Fruit fly (Drosophila melanogaster) whole organism, prepupa: ENCODE measurements around the gene CG3581.

ENCODE experiments used
- CG10631 ChIP-seq: fragments of 200-800 bp; sonication (Bioruptor generic); optimal IDR thresholded peaks from 2 replicates; lab custom pipeline; 2016; ENCODE audit warnings: missing biosample characterization, missing genetic modification characterization
- CG11762 ChIP-seq: fragments of 200-800 bp; sonication (Bioruptor generic); optimal IDR thresholded peaks from 3 replicates; lab custom pipeline; 2016; ENCODE audit warnings: missing biosample characterization, missing genetic modification characterization; ENCODE audit not compliant: insufficient read depth
- CG11902 ChIP-seq: fragments of 200-800 bp; sonication (Bioruptor generic); optimal IDR thresholded peaks from 3 replicates; lab custom pipeline; 2016; ENCODE audit warnings: missing biosample characterization, missing genetic modification characterization
- CG1621 ChIP-seq: fragments of 200-800 bp; sonication (Bioruptor generic); optimal IDR thresholded peaks from 3 replicates; lab custom pipeline; 2018; ENCODE audit warnings: missing biosample characterization, mild to moderate bottlenecking, missing genetic modification characterization
- CG16779 ChIP-seq: fragments of 200-800 bp; sonication (Bioruptor generic); optimal IDR thresholded peaks from 3 replicates; lab custom pipeline; 2017; ENCODE audit warnings: missing biosample characterization, mild to moderate bottlenecking, missing genetic modification characterization
- CG3032 ChIP-seq: fragments of 200-800 bp; optimal IDR thresholded peaks from 2 replicates; lab custom pipeline; 2019; ENCODE audit warnings: missing biosample characterization, mild to moderate bottlenecking, missing genetic modification characterization, moderate library complexity
- CG31627 ChIP-seq: fragments of 200-800 bp; sonication (Bioruptor generic); optimal IDR thresholded peaks from 3 replicates; lab custom pipeline; 2016; ENCODE audit warnings: missing biosample characterization, missing genetic modification characterization
- CG32006 ChIP-seq: fragments of 200-800 bp; sonication (Bioruptor generic); optimal IDR thresholded peaks from 3 replicates; lab custom pipeline; 2017; ENCODE audit warnings: missing biosample characterization, mild to moderate bottlenecking, missing genetic modification characterization
- CG34406 ChIP-seq: fragments of 200-800 bp; sonication (Bioruptor generic); optimal IDR thresholded peaks from 3 replicates; lab custom pipeline; 2016; ENCODE audit warnings: missing biosample characterization, missing genetic modification characterization
- CG3919 ChIP-seq: fragments of 200-800 bp; sonication (Bioruptor generic); optimal IDR thresholded peaks from 3 replicates; lab custom pipeline; 2016; ENCODE audit warnings: missing biosample characterization, missing genetic modification characterization
- CG4318 ChIP-seq: fragments of 200-800 bp; sonication (Bioruptor generic); optimal IDR thresholded peaks from 3 replicates; lab custom pipeline; 2017; ENCODE audit warnings: missing biosample characterization, mild to moderate bottlenecking, missing genetic modification characterization
- CG6163 ChIP-seq: fragments of 200-800 bp; sonication (Bioruptor generic); IDR thresholded peaks from 3 replicates; pipeline ENCODE4 v1.3.6; 2022; ENCODE audit warnings: missing biosample characterization, missing genetic modification characterization
- CG6792 ChIP-seq: fragments of 200-800 bp; sonication (Bioruptor generic); optimal IDR thresholded peaks from 3 replicates; lab custom pipeline; 2016; ENCODE audit warnings: missing biosample characterization, missing genetic modification characterization
- CG6808 ChIP-seq: fragments of 200-800 bp; sonication (Bioruptor generic); optimal IDR thresholded peaks from 3 replicates; lab custom pipeline; 2017; ENCODE audit warnings: missing biosample characterization, missing genetic modification characterization, mild to moderate bottlenecking, moderate library complexity, missing genetic modification reagents
- CG7368 ChIP-seq: fragments of 200-800 bp; sonication (Bioruptor generic); optimal IDR thresholded peaks from 3 replicates; lab custom pipeline; 2016; ENCODE audit warnings: missing biosample characterization, missing genetic modification characterization
- CG8632 ChIP-seq: fragments of 200-800 bp; sonication (Bioruptor generic); optimal IDR thresholded peaks from 3 replicates; lab custom pipeline; 2016; ENCODE audit warnings: missing biosample characterization, missing genetic modification characterization
- Eip78C ChIP-seq: fragments of 200-800 bp; sonication (Bioruptor generic); peaks from one replicate; lab custom pipeline; 2016; ENCODE audit warnings: missing biosample characterization, missing genetic modification characterization
- Eip93F ChIP-seq: fragments of 200-800 bp; sonication (Bioruptor generic); optimal IDR thresholded peaks from 2 replicates; lab custom pipeline; 2016; ENCODE audit warnings: missing biosample characterization, mild to moderate bottlenecking, missing genetic modification characterization
- Gug ChIP-seq: fragments of 200-800 bp; sonication (Bioruptor generic); IDR thresholded peaks from 2 replicates; pipeline ENCODE4 v1.3.6; 2022; ENCODE audit warnings: missing biosample characterization, missing genetic modification characterization
- Lpt ChIP-seq: fragments of 200-800 bp; sonication (Bioruptor generic); optimal IDR thresholded peaks from 3 replicates; lab custom pipeline; 2016; ENCODE audit warnings: missing biosample characterization, missing genetic modification characterization
- cyc ChIP-seq: fragments of 200-800 bp; sonication (Bioruptor generic); optimal IDR thresholded peaks from 3 replicates; lab custom pipeline; 2016; ENCODE audit warnings: missing biosample characterization, missing genetic modification characterization
- dsx ChIP-seq: fragments of 200-800 bp; optimal IDR thresholded peaks from 3 replicates; lab custom pipeline; 2019; ENCODE audit warnings: missing biosample characterization, mild to moderate bottlenecking, missing genetic modification characterization, moderate library complexity; ENCODE audit not compliant: poor library complexity, severe bottlenecking
- esn ChIP-seq: fragments of 200-800 bp; sonication (Bioruptor generic); optimal IDR thresholded peaks from 2 replicates; lab custom pipeline; 2016; ENCODE audit warnings: missing biosample characterization, mild to moderate bottlenecking, missing genetic modification characterization, moderate library complexity
- fd59A ChIP-seq: fragments of 200-800 bp; sonication (Bioruptor generic); optimal IDR thresholded peaks from 2 replicates; lab custom pipeline; 2017; ENCODE audit warnings: missing biosample characterization, mild to moderate bottlenecking, missing genetic modification characterization, missing genetic modification reagents
- fkh ChIP-seq: fragments of 200-800 bp; sonication (Bioruptor generic); optimal IDR thresholded peaks from 3 replicates; lab custom pipeline; 2017; ENCODE audit warnings: missing biosample characterization, mild to moderate bottlenecking, missing genetic modification characterization, moderate library complexity
- pdm3 ChIP-seq: fragments of 200-800 bp; sonication (Bioruptor generic); optimal IDR thresholded peaks from 3 replicates; lab custom pipeline; 2016; ENCODE audit warnings: missing biosample characterization, missing genetic modification characterization
- salr ChIP-seq, 2 experiments: fragments of 200-800 bp; sonication (Bioruptor generic); optimal IDR thresholded peaks; 3 replicates each; lab custom pipeline; 2016 to 2018; ENCODE audit warnings: missing biosample characterization in 2 of 2, missing genetic modification characterization in 2 of 2, mild to moderate bottlenecking in 1 of 2
- svp ChIP-seq: fragments of 200-800 bp; sonication (Bioruptor generic); peaks from one replicate; lab custom pipeline; 2016; ENCODE audit warnings: missing biosample characterization, missing genetic modification characterization
- vri ChIP-seq: fragments of 200-800 bp; sonication (Bioruptor generic); optimal IDR thresholded peaks from 3 replicates; lab custom pipeline; 2016; ENCODE audit warnings: missing biosample characterization, mild to moderate bottlenecking, missing genetic modification characterization

CG3581 gene

DNA sequence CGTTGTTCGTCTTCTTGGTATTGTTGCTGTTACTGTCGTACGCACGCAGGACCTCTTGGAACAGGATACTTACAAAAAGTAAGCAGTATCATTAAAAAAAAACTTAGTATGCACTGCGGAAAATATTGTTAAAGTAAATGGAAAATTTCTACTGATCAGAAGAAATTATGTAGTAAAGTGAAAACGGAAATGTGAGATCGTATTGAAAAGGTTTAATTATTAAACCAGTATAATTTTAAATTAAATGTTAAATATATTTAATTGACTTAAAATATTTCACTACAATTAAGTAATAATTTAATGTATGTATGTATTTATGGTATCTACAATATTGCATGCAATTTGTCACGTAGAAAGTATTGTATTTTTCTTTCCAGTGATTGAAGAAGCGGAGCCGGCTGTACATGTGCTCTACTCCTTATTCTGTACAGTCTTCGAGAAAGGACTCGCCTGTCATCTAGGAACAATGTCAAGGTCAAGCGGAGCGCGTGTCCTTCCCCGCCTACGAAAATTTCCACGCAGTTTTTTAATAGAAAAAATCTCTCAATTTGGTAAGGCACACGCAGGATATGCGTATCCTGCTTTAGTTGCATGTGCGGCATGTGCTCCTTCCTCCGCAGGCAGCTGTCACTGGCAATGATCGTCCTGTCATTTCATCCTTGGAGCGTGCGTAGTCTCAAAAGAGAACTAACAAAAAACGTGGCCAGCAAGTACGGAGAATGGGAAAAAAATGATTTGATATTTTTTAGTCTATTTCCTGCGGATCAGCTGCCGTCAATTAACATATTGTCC, 30.9 kb downstream of the CG3581 start:
- TF ChIP-seq Eip78C (GFP tag; lab: Kevin White, UChicago) (peak; percentile 7), CG3032 (tag; lab: Kevin White, UChicago) (no peak)

- TF ChIP-seq Lpt (GFP tag; lab: Kevin White, UChicago), result no peak
- TF ChIP-seq Gug (GFP tag; lab: Robert Waterston, UW), result no peak
- no peak for TF ChIP-seq CG6792
- TF ChIP-seq fkh, result no peak
- TF ChIP-seq dsx (GFP tag; lab: Kevin White, UChicago), result no peak
- no peak for TF ChIP-seq fd59A (GFP tag; lab: Kevin White, UChicago)
- no peak for TF ChIP-seq CG6808 (GFP tag; lab: Kevin White, UChicago)
- TF ChIP-seq CG11762, result no peak
- no peak for TF ChIP-seq CG32006 (GFP tag; lab: Kevin White, UChicago)
- TF ChIP-seq svp (GFP tag; lab: Kevin White, UChicago), result no peak
- no peak for TF ChIP-seq Eip93F
- TF ChIP-seq, all 60 proteins: peak for 0
Observed at dm6 chr3R:19341779-19342178, 32.8 kb downstream of the CG3581 start.

- TF ChIP-seq CG8632 (GFP tag; lab: Kevin White, UChicago) (no peak), CG3919 (GFP tag; lab: Kevin White, UChicago) (no peak), fkh (no peak), CG16779 (tag; lab: Kevin White, UChicago) (no peak)
Observed at dm6 chr3R:19340312-19341079, 34.1 kb downstream of the CG3581 start.

- TF ChIP-seq CG7368 (GFP tag; lab: Kevin White, UChicago) (no peak), CG32006 (GFP tag; lab: Kevin White, UChicago) (no peak), svp (GFP tag; lab: Kevin White, UChicago) (peak; percentile 21), pdm3 (GFP tag; lab: Kevin White, UChicago) (no peak), CG1621 (no peak)
Observed at dm6 chr3R:19339205-19339724, 35.3 kb downstream of the CG3581 start.

DNA sequence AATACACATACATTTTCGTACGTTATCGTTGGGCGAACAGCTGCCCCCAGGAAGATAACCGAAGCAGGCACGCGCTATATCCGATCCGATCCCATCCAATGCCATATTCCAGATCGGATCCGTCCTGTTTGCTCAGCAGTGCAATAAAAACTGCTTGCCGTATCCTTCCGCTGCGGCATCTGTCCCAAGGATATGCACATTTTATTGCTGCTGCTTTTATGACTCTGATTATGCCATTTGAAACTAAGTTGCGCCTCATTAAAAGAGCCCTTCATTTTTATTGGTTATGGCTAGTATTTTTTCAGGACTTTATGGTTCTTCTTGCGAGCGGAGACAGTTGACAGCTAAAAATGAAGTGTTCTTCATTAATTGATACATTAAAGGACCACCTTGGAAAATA, 39.1 kb downstream of the CG3581 start:
- TF ChIP-seq CG10631 (GFP tag; lab: Kevin White, UChicago) (no peak), cyc (GFP tag; lab: Kevin White, UChicago) (no peak), CG11902 (GFP tag; lab: Kevin White, UChicago) (no peak), CG6808 (GFP tag; lab: Kevin White, UChicago) (no peak), CG31627 (GFP tag; lab: Kevin White, UChicago) (no peak), dsx (GFP tag; lab: Kevin White, UChicago) (no peak), CG34406 (GFP tag; lab: Kevin White, UChicago) (no peak)

dm6 chr3R:19332553-19332952, 42.0 kb downstream of the CG3581 start:
- TF ChIP-seq CG1621 (no peak), esn (GFP tag; lab: Kevin White, UChicago) (no peak), CG4318 (no peak), CG6163 (GFP tag; lab: Robert Waterston, UW) (no peak), vri (GFP tag; lab: Kevin White, UChicago) (no peak), salr (GFP tag; optimal IDR thresholded peaks at IDR 0.05; lab: Kevin White, UChicago) (no peak), CG11762 (no peak), CG3919 (GFP tag; lab: Kevin White, UChicago) (no peak)
- TF ChIP-seq, all 60 proteins: peak for 0
